Worm (Caenorhabditis elegans) whole organism, L1 larva: ENCODE results near the gene E02H4.4.

ENCODE experiments used
- F16B12.6 ChIP-seq: fragments of 150-350 bp; optimal IDR thresholded peaks from 2 replicates; lab custom pipeline; 2014; ENCODE audit warnings: missing biosample characterization, missing genetic modification characterization
- Y116A8C.19 ChIP-seq: sonication (generic microtip); optimal IDR thresholded peaks from 2 replicates; lab custom pipeline; 2016; ENCODE audit warnings: missing compliant biosample characterization, missing genetic modification characterization, borderline replicate concordance
- aha-1 ChIP-seq: fragments of 150-350 bp; optimal IDR thresholded peaks from 2 replicates; lab custom pipeline; 2014; ENCODE audit warnings: missing biosample characterization, missing genetic modification characterization
- alr-1 ChIP-seq: fragments of 200-800 bp; sonication (Bioruptor generic); optimal IDR thresholded peaks from 2 replicates; lab custom pipeline; 2018; ENCODE audit warnings: borderline replicate concordance, mild to moderate bottlenecking, missing genetic modification characterization, missing compliant biosample characterization
- ceh-63 ChIP-seq: fragments of 200-800 bp; sonication (Bioruptor generic); optimal IDR thresholded peaks from 2 replicates; lab custom pipeline; 2018; ENCODE audit warnings: mild to moderate bottlenecking, missing genetic modification characterization, missing compliant biosample characterization
- dpl-1 ChIP-seq, 3 experiments: fragments of 150-350 bp in 2 of 3; sonication (generic microtip) in 1 of 3; optimal IDR thresholded peaks; 2 replicates each; lab custom pipeline; 2014 to 2017; ENCODE audit warnings: missing biosample characterization in 3 of 3, missing genetic modification characterization in 3 of 3, missing genetic modification reagents in 3 of 3
- dsc-1 ChIP-seq: sonication (generic microtip); optimal IDR thresholded peaks from 2 replicates; lab custom pipeline; 2016; ENCODE audit warnings: mild to moderate bottlenecking, missing genetic modification characterization, missing compliant biosample characterization
- egl-27 ChIP-seq, 2 experiments: fragments of 150-350 bp in 1 of 2; sonication (generic microtip); optimal IDR thresholded peaks; 3 replicates each; lab custom pipeline; 2017 to 2018; ENCODE audit warnings: missing biosample characterization in 2 of 2, missing genetic modification characterization in 2 of 2, missing genetic modification reagents in 2 of 2
- elt-3 ChIP-seq, 6 experiments: fragments of 150-350 bp in 1 of 6; sonication (generic microtip); optimal IDR thresholded peaks; 2 replicates each; lab custom pipeline; 2017 to 2018; ENCODE audit warnings: missing biosample characterization in 6 of 6, missing genetic modification characterization in 6 of 6, inconsistent platforms in 1 of 6
- fkh-10 ChIP-seq: sonication (generic microtip); optimal IDR thresholded peaks from 2 replicates; lab custom pipeline; 2017; ENCODE audit warnings: missing biosample characterization, missing genetic modification reagents, missing genetic modification characterization
- fos-1 ChIP-seq: fragments of 150-350 bp; optimal IDR thresholded peaks from 2 replicates; lab custom pipeline; 2014; ENCODE audit warnings: missing biosample characterization, missing genetic modification characterization
- hlh-17 ChIP-seq: fragments of 200-800 bp; sonication (Bioruptor generic); optimal IDR thresholded peaks from 2 replicates; lab custom pipeline; 2018; ENCODE audit warnings: missing genetic modification characterization, mild to moderate bottlenecking, missing compliant biosample characterization, moderate library complexity, borderline replicate concordance
- irx-1 ChIP-seq: sonication (generic microtip); optimal IDR thresholded peaks from 2 replicates; lab custom pipeline; 2016; ENCODE audit warnings: missing genetic modification characterization, missing compliant biosample characterization
- jun-1 ChIP-seq: fragments of 150-350 bp; optimal IDR thresholded peaks from 2 replicates; lab custom pipeline; 2014; ENCODE audit warnings: missing biosample characterization, missing genetic modification reagents, missing genetic modification characterization
- lin-13 ChIP-seq: fragments of 150-350 bp; optimal IDR thresholded peaks from 2 replicates; lab custom pipeline; 2014; ENCODE audit warnings: missing biosample characterization, missing genetic modification reagents, missing genetic modification characterization
- lin-14 ChIP-seq: fragments of 200-800 bp; sonication (Bioruptor generic); optimal IDR thresholded peaks from 2 replicates; lab custom pipeline; 2018; ENCODE audit warnings: mild to moderate bottlenecking, missing genetic modification characterization, moderate library complexity, missing compliant biosample characterization
- lin-39 ChIP-seq: fragments of 150-350 bp; optimal IDR thresholded peaks from 2 replicates; lab custom pipeline; 2014; ENCODE audit warnings: missing biosample characterization, missing genetic modification reagents, missing genetic modification characterization
- lir-3 ChIP-seq: sonication (generic microtip); optimal IDR thresholded peaks from 2 replicates; lab custom pipeline; 2016; ENCODE audit warnings: mild to moderate bottlenecking, missing genetic modification characterization, moderate library complexity, missing compliant biosample characterization; ENCODE audit not compliant: poor library complexity
- lsy-2 ChIP-seq, 2 experiments: fragments of 150-350 bp; optimal IDR thresholded peaks; 2 replicates each; lab custom pipeline; 2014; ENCODE audit warnings: missing biosample characterization in 2 of 2, missing genetic modification characterization in 2 of 2
- mab-9 ChIP-seq: fragments of 200-800 bp; sonication (Bioruptor generic); IDR thresholded peaks from 2 replicates; pipeline ENCODE4 v1.3.6; 2022; ENCODE audit warnings: missing genetic modification reagents, missing genetic modification characterization, missing compliant biosample characterization
- mef-2 ChIP-seq: fragments of 150-350 bp; optimal IDR thresholded peaks from 2 replicates; lab custom pipeline; 2014; ENCODE audit warnings: missing biosample characterization, missing genetic modification characterization
- nhr-12 ChIP-seq: sonication (generic microtip); optimal IDR thresholded peaks from 2 replicates; lab custom pipeline; 2017; ENCODE audit warnings: missing biosample characterization, missing genetic modification characterization
- nhr-237 ChIP-seq: fragments of 150-350 bp; optimal IDR thresholded peaks from 2 replicates; lab custom pipeline; 2014; ENCODE audit warnings: missing biosample characterization, missing genetic modification characterization
- nhr-47 ChIP-seq: sonication (generic microtip); optimal IDR thresholded peaks from 2 replicates; lab custom pipeline; 2016; ENCODE audit warnings: mild to moderate bottlenecking, missing genetic modification characterization, moderate library complexity, missing compliant biosample characterization
- nhr-76 ChIP-seq: sonication (generic microtip); optimal IDR thresholded peaks from 2 replicates; lab custom pipeline; 2017; ENCODE audit warnings: missing biosample characterization, missing genetic modification characterization
- pag-3 ChIP-seq: sonication (generic microtip); optimal IDR thresholded peaks from 2 replicates; lab custom pipeline; 2017; ENCODE audit warnings: missing genetic modification characterization, mild to moderate bottlenecking, missing compliant biosample characterization, antibody characterized with exemption, borderline replicate concordance; ENCODE audit not compliant: insufficient read depth
- pax-3 ChIP-seq: fragments of 200-800 bp; sonication (Bioruptor generic); optimal IDR thresholded peaks from 2 replicates; lab custom pipeline; 2018; ENCODE audit warnings: mild to moderate bottlenecking, missing genetic modification characterization, moderate library complexity, missing compliant biosample characterization
- pqm-1 ChIP-seq: sonication (generic microtip); optimal IDR thresholded peaks from 3 replicates; lab custom pipeline; 2017; ENCODE audit warnings: missing biosample characterization, missing genetic modification characterization
- skn-1 ChIP-seq: fragments of 150-350 bp; optimal IDR thresholded peaks from 2 replicates; lab custom pipeline; 2014; ENCODE audit warnings: missing biosample characterization, missing genetic modification characterization
- sox-4 ChIP-seq: sonication (generic microtip); optimal IDR thresholded peaks from 2 replicates; lab custom pipeline; 2016; ENCODE audit warnings: missing genetic modification characterization, missing compliant biosample characterization
- tbx-2 ChIP-seq: sonication (generic microtip); optimal IDR thresholded peaks from 2 replicates; lab custom pipeline; 2016; ENCODE audit warnings: missing genetic modification characterization, missing compliant biosample characterization
- unc-130 ChIP-seq: fragments of 150-350 bp; optimal IDR thresholded peaks from 2 replicates; lab custom pipeline; 2017; ENCODE audit warnings: missing biosample characterization, missing genetic modification characterization, inconsistent platforms
- unc-98 ChIP-seq: fragments of 200-800 bp; sonication (Bioruptor generic); IDR thresholded peaks from 2 replicates; pipeline ENCODE4 v1.3.6; 2022; ENCODE audit warnings: missing genetic modification characterization, missing compliant biosample characterization
- xbp-1 ChIP-seq: sonication (generic microtip); optimal IDR thresholded peaks from 2 replicates; lab custom pipeline; 2016; ENCODE audit warnings: missing genetic modification characterization, missing compliant biosample characterization
- ztf-11 ChIP-seq, 2 experiments: sonication (generic microtip); optimal IDR thresholded peaks; 2 replicates each; lab custom pipeline; 2016 to 2017; ENCODE audit warnings: missing genetic modification characterization in 2 of 2, missing biosample characterization in 1 of 2, missing compliant biosample characterization in 1 of 2
- ztf-4 ChIP-seq: fragments of 150-350 bp; optimal IDR thresholded peaks from 2 replicates; lab custom pipeline; 2014; ENCODE audit warnings: missing biosample characterization, missing genetic modification characterization

E02H4.4 gene

DNA sequence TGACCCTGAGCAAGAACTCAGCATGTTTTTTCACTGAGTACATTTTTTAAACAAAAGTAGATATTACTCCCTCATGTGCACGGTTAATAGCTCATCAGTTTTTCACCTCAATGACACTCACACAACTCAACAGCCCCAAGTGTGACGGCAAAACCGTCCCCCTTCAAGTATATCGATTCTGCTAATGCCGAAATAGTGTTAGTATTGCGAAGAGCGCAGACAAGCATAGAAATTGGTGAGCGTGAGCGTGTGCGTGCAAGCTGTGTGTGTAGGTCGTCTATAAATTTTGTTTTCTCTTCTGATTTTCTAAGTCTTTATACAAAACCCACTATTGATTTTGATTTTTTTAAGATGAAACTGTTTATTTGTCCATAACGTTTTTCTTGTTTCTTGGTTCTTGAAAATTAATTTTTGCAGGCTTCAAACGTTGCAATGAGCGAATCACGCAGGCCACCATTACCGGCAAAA, 19.4 kb upstream of the E02H4.4 start, which contains the start of gene K04C1.2 (continued):
- TF ChIP-seq pax-3 (tag; lab: Kevin White, UChicago) (no peak), fkh-10 (GFP tag; lab: Kevin White, UChicago) (no peak), ceh-63 (GFP tag; lab: Kevin White, UChicago) (no peak), lin-14 (GFP tag; lab: Kevin White, UChicago) (peak; percentile 52), lin-13 (GFP tag; lab: Kevin White, UChicago) (no peak), pag-3 (tag; lab: Kevin White, UChicago) (no peak), ztf-11 (tag; optimal IDR thresholded peaks at IDR 0.05; lab: Kevin White, UChicago) (no peak), irx-1 (tag; lab: Kevin White, UChicago) (no peak), unc-98 (GFP tag; lab: Robert Waterston, UW) (no peak), lsy-2 (tag; optimal IDR thresholded peaks at IDR 0.05; lab: Kevin White, UChicago) (peak; percentile 36 to 38), dsc-1 (no peak)

DNA sequence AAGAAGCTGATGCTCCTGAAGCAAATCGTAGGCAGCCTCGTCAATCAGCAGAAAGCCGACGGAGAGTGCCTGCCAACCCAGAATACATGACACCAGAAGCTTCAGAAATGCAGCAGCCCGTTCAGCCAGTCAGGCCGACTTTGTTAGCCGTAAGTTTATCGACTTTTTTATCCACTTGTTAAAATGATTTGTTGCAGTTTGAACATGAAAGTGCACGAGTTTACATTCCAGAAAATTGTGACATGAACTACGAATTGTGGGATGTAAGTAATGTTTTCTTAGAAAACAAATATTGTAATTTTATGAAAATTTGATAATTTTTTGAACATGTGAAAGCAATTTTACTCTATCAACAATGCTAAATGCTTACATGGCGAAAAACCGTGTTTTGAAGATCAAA, 17.6 kb upstream of the E02H4.4 start:
- no peak for TF ChIP-seq nhr-76 (tag; lab: Kevin White, UChicago)
- TF ChIP-seq lin-39 (tag; lab: Kevin White, UChicago) = no peak
- no peak for TF ChIP-seq egl-27 (tag; optimal IDR thresholded peaks at IDR 0.05; lab: Kevin White, UChicago)
- no peak for TF ChIP-seq ztf-4 (tag; lab: Kevin White, UChicago)
- TF ChIP-seq elt-3 (tag; optimal IDR thresholded peaks at IDR 0.05; lab: Kevin White, UChicago) = no peak
- no peak for TF ChIP-seq alr-1 (tag; lab: Kevin White, UChicago)
- TF ChIP-seq nhr-12 (tag; lab: Kevin White, UChicago) = no peak
- TF ChIP-seq skn-1 (tag; lab: Kevin White, UChicago) = no peak
- no peak for TF ChIP-seq ceh-63 (GFP tag; lab: Kevin White, UChicago)
- TF ChIP-seq F16B12.6 (tag; lab: Kevin White, UChicago) = no peak
- no peak for TF ChIP-seq xbp-1 (tag; lab: Kevin White, UChicago)
- TF ChIP-seq fkh-10 (GFP tag; lab: Kevin White, UChicago) = no peak
- no peak for TF ChIP-seq jun-1 (tag; lab: Kevin White, UChicago)
- no peak for TF ChIP-seq mef-2 (tag; lab: Kevin White, UChicago)
- TF ChIP-seq fos-1 (tag; lab: Kevin White, UChicago) = no peak

DNA sequence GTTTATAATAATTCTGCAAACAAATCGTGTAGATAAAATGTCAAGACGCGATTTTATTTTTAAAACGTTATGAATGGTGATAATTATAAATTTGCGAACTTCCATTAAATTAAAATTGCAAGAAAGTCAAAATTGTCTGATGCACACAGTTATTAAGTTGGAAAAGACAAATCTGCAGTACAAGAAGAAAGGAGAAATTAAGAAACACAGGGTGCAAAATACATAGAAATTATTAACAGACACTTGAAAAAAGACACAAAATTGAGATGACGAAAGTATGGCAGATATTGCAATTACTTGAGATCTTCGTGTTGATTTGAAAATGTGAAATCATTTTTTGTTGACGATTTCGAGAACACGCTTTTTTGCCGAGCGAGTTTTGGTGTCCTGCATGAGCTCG, 16.2 kb upstream of the E02H4.4 start:
- TF ChIP-seq lin-39 (tag; lab: Kevin White, UChicago) = no peak
- no peak for TF ChIP-seq pqm-1 (tag; lab: Kevin White, UChicago)
- TF ChIP-seq unc-130 (tag; lab: Kevin White, UChicago) = no peak
- TF ChIP-seq hlh-17 (GFP tag; lab: Kevin White, UChicago) = no peak
- no peak for TF ChIP-seq sox-4 (tag; lab: Kevin White, UChicago)
- no peak for TF ChIP-seq lir-3 (tag; lab: Kevin White, UChicago)
- no peak for TF ChIP-seq dpl-1 (GFP tag; optimal IDR thresholded peaks at IDR 0.05; lab: Kevin White, UChicago)
- TF ChIP-seq F16B12.6 (tag; lab: Kevin White, UChicago) = no peak
- no peak for TF ChIP-seq Y116A8C.19 (tag; lab: Kevin White, UChicago)
- no peak for TF ChIP-seq aha-1 (tag; lab: Kevin White, UChicago)
- TF ChIP-seq nhr-47 (tag; lab: Kevin White, UChicago) = no peak
- TF ChIP-seq mab-9 (GFP tag; lab: Robert Waterston, UW) = no peak
- no peak for TF ChIP-seq nhr-237 (tag; lab: Kevin White, UChicago)
- TF ChIP-seq tbx-2 = no peak
